Worm (Caenorhabditis elegans) whole organism, mixed stage, embryonic: Measurements from ENCODE around the gene C44C10.7.

Experiments used
- ces-1 ChIP-seq: fragments of 150-350 bp; optimal IDR thresholded peaks from 2 replicates; lab custom pipeline; 2014; ENCODE audit warnings: missing biosample characterization, missing genetic modification reagents, missing genetic modification characterization
- cnd-1 ChIP-seq: fragments of 200-800 bp; sonication (Bioruptor generic); optimal IDR thresholded peaks from 2 replicates; lab custom pipeline; 2018; ENCODE audit warnings: mild to moderate bottlenecking, missing genetic modification characterization, missing compliant biosample characterization
- elt-1 ChIP-seq: sonication (generic microtip); optimal IDR thresholded peaks from 2 replicates; lab custom pipeline; 2017; ENCODE audit warnings: missing genetic modification characterization, mild to moderate bottlenecking, missing compliant biosample characterization, antibody characterized with exemption, moderate library complexity, borderline replicate concordance; ENCODE audit not compliant: insufficient read depth
- elt-3 ChIP-seq: fragments of 150-350 bp; optimal IDR thresholded peaks from 2 replicates; lab custom pipeline; 2014; ENCODE audit warnings: missing biosample characterization, missing genetic modification characterization
- hlh-1 ChIP-seq: fragments of 150-350 bp; optimal IDR thresholded peaks from 2 replicates; lab custom pipeline; 2014; ENCODE audit warnings: missing biosample characterization, missing genetic modification reagents, missing genetic modification characterization
- lsy-2 ChIP-seq: fragments of 150-350 bp; optimal IDR thresholded peaks from 2 replicates; lab custom pipeline; 2014; ENCODE audit warnings: missing biosample characterization, missing genetic modification characterization
- nhr-12 ChIP-seq: fragments of 150-350 bp; optimal IDR thresholded peaks from 2 replicates; lab custom pipeline; 2014; ENCODE audit warnings: missing biosample characterization, missing genetic modification characterization
- nhr-237 ChIP-seq: fragments of 150-350 bp; optimal IDR thresholded peaks from 2 replicates; lab custom pipeline; 2014; ENCODE audit warnings: missing biosample characterization, missing genetic modification characterization
- nhr-76 ChIP-seq: sonication (generic microtip); optimal IDR thresholded peaks from 2 replicates; lab custom pipeline; 2017; ENCODE audit warnings: missing biosample characterization, missing genetic modification characterization
- pha-4 ChIP-seq: fragments of 150-350 bp; optimal IDR thresholded peaks from 2 replicates; lab custom pipeline; 2018; ENCODE audit warnings: missing biosample characterization, missing genetic modification reagents, missing genetic modification characterization
- snpc-4 ChIP-seq: fragments of 150-350 bp; optimal IDR thresholded peaks from 2 replicates; lab custom pipeline; 2014; ENCODE audit warnings: missing biosample characterization, missing genetic modification characterization
- ztf-11 ChIP-seq: fragments of 150-350 bp; optimal IDR thresholded peaks from 2 replicates; lab custom pipeline; 2014; ENCODE audit warnings: missing biosample characterization, missing genetic modification characterization

ce11 chrX:11658331-11658730 lies 29.7 kb downstream of the C44C10.7 start, which contains the start of gene T04F8.3:
- TF ChIP-seq nhr-237 (tag; lab: Kevin White, UChicago): no peak
- TF ChIP-seq ztf-11: no peak
- TF ChIP-seq ces-1 (GFP tag; lab: Kevin White, UChicago): no peak
- no peak for TF ChIP-seq nhr-76
- no peak for TF ChIP-seq cnd-1 (tag; lab: Kevin White, UChicago)
- no peak for TF ChIP-seq hlh-1
- no peak for TF ChIP-seq pha-4
- TF ChIP-seq elt-1 (tag; lab: Kevin White, UChicago): no peak
- TF ChIP-seq elt-3 (tag; lab: Kevin White, UChicago): no peak
- TF ChIP-seq nhr-12 (tag; lab: Kevin White, UChicago): no peak
- no peak for TF ChIP-seq lsy-2 (tag; lab: Kevin White, UChicago)
- no peak for TF ChIP-seq snpc-4 (tag; lab: Kevin White, UChicago)
